Fruit fly (Drosophila melanogaster): ENCODE results near the gene CG34179.

The CG34179 gene

DNA sequence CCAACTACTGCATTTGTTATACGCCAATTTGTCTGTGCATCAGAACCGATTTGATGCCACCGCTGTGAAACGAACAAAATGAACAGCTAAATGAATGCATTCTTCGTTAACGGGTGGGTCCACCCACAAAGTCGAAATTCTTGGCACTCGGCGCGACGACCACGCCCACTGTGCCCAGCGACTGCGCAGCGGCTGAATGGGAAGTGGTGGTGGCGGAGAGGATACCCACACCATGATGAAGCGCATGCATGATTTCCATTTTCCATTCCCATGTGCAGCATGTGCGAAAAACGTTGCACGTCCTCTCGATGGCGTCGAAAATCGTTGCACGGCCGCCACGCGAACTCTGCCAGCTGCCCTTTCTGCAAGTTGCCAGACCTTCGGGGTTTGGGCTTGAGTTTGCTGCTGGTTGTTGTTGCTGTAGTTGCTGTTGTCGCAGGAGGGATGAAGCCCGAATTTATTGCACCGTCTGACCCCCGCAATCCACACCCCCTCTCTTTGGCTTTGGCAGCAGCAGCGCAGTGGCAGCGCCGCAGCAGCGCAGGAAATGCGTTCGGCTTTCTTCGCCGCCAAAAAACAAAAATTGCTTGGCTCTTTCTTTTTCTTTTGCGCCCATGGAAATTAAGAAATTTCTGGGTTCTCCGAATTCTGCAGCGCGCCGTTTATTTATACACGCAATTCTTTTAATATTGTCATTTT lies 32.8 kb upstream of the CG34179 start:
- TF ChIP-seq rgr (GFP tag; optimal IDR thresholded peaks at IDR 0.05) (no peak), dsf (GFP tag; optimal IDR thresholded peaks at IDR 0.05; ENCODE audit: borderline replicate concordance) (no peak), CG32264 (GFP tag; optimal IDR thresholded peaks at IDR 0.05) (no peak), usp (GFP tag; optimal IDR thresholded peaks at IDR 0.05) (no peak), Hnf4 (GFP tag; optimal IDR thresholded peaks at IDR 0.05) (no peak), Vsx2 (GFP tag; optimal IDR thresholded peaks at IDR 0.05; ENCODE audit: partially characterized antibody) (peak; percentile 9), foxo (GFP tag; optimal IDR thresholded peaks at IDR 0.05) (no peak), sv (GFP tag; optimal IDR thresholded peaks at IDR 0.05) (no peak), psq (GFP tag; optimal IDR thresholded peaks at IDR 0.05) (peak; percentile 57), Dif (GFP tag; optimal IDR thresholded peaks at IDR 0.05; ENCODE audit: partially characterized antibody) (no peak), Myc (optimal IDR thresholded peaks at IDR 0.05) (no peak), OdsH (GFP tag; optimal IDR thresholded peaks at IDR 0.05) (no peak), Hr83 (GFP tag; optimal IDR thresholded peaks at IDR 0.05; ENCODE audit: poor library complexity, severe bottlenecking) (no peak), lola (GFP tag; optimal IDR thresholded peaks at IDR 0.05) (peak; percentile 51), N (GFP tag; optimal IDR thresholded peaks at IDR 0.05) (no peak), CG9705 (GFP tag; optimal IDR thresholded peaks at IDR 0.05) (peak; percentile 36), tai (GFP tag; optimal IDR thresholded peaks at IDR 0.05) (peak; percentile 49), Hr78 (GFP tag; optimal IDR thresholded peaks at IDR 0.05) (no peak), woc (GFP tag; optimal IDR thresholded peaks at IDR 0.05) (peak; percentile 40), Dfd (GFP tag; optimal IDR thresholded peaks at IDR 0.05) (no peak), sage (GFP tag; optimal IDR thresholded peaks at IDR 0.05) (no peak), Rel (GFP tag; optimal IDR thresholded peaks at IDR 0.05) (no peak), Rel (tag; optimal IDR thresholded peaks at IDR 0.05) (peak; percentile 50), pan (optimal IDR thresholded peaks at IDR 0.05) (no peak), CrebA (GFP tag; optimal IDR thresholded peaks at IDR 0.05; ENCODE audit: borderline replicate concordance) (no peak), dl (GFP tag; optimal IDR thresholded peaks at IDR 0.05; ENCODE audit: insufficient read depth in 1 of 2, partially characterized antibody in 2 of 2) (peak in 1 of 2 experiments; percentile 55), HLH106 (tag; optimal IDR thresholded peaks at IDR 0.05) (peak; percentile 15), br (GFP tag; optimal IDR thresholded peaks at IDR 0.05) (no peak), Jra (GFP tag; optimal IDR thresholded peaks at IDR 0.05) (no peak), fru (GFP tag; optimal IDR thresholded peaks at IDR 0.05) (no peak), brk (GFP tag; optimal IDR thresholded peaks at IDR 0.05) (no peak), Mio (GFP tag; optimal IDR thresholded peaks at IDR 0.05) (no peak), GATAd (GFP tag; optimal IDR thresholded peaks at IDR 0.05) (no peak), jim (GFP tag; optimal IDR thresholded peaks at IDR 0.05) (no peak), Sp1 (GFP tag; optimal IDR thresholded peaks at IDR 0.05) (peak; percentile 54), Abd-B (GFP tag; optimal IDR thresholded peaks at IDR 0.05) (no peak), ey (GFP tag; optimal IDR thresholded peaks at IDR 0.05) (no peak), dmrt93B (GFP tag; optimal IDR thresholded peaks at IDR 0.05) (no peak), h (GFP tag; optimal IDR thresholded peaks at IDR 0.05) (peak; percentile 5)

DNA sequence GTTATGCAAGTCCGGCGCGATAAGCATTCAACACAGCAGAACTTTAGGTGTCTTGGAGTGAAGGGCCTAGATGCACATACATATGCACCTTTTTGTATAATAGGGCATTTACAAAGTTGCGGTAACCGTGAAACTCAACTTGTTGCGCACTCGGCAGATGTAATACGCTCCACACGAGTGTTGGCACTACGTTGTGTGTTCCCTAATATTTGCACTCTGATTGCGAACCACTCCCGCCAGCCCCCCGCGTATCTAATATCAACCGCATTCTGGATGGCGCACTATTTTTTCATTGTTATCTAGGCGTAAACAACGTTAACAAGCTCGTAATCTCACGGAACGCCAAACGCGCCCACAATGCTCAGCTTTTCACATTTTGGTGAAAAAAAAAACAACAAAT lies 31.8 kb upstream of the CG34179 start:
- TF ChIP-seq lola (GFP tag; optimal IDR thresholded peaks at IDR 0.05) (no peak), HLH106 (tag; optimal IDR thresholded peaks at IDR 0.05) (no peak), Rel (GFP tag; optimal IDR thresholded peaks at IDR 0.05) (no peak), Rel (tag; optimal IDR thresholded peaks at IDR 0.05) (peak; percentile 11), Dfd (GFP tag; optimal IDR thresholded peaks at IDR 0.05) (no peak), Dif (GFP tag; optimal IDR thresholded peaks at IDR 0.05; ENCODE audit: partially characterized antibody) (no peak)

All from whole organism, wandering third instar larva.